Worm (Caenorhabditis elegans): ENCODE data around the gene srbc-41.
A peak's percentile ranks its signal among the peaks of the same experiment; 100 is the strongest.

Gene srbc-41

ce11 chrV:1594554-1595092 lies 20.0 kb downstream of the srbc-41 start:
- no peak for TF ChIP-seq lin-11 (tag; optimal IDR thresholded peaks at IDR 0.05)
- no peak for TF ChIP-seq mbf-1 (tag; optimal IDR thresholded peaks at IDR 0.05)
- peak; percentile 48 for TF ChIP-seq sma-3 (GFP tag; optimal IDR thresholded peaks at IDR 0.05)
- no peak for TF ChIP-seq nhr-10 (tag; optimal IDR thresholded peaks at IDR 0.05)
- no peak for TF ChIP-seq ztf-4 (tag; optimal IDR thresholded peaks at IDR 0.05)
- no peak for TF ChIP-seq nhr-6 (tag; optimal IDR thresholded peaks at IDR 0.05)

- peak; percentile 24 for TF ChIP-seq fos-1 (tag; optimal IDR thresholded peaks at IDR 0.05)
- TF ChIP-seq sma-3 (GFP tag; optimal IDR thresholded peaks at IDR 0.05) = peak; percentile 67
- no peak for TF ChIP-seq mab-5 (tag; optimal IDR thresholded peaks at IDR 0.05)
- TF ChIP-seq egl-27 (tag; optimal IDR thresholded peaks at IDR 0.05) = no peak
- TF ChIP-seq sma-9 (GFP tag; optimal IDR thresholded peaks at IDR 0.05) = peak; percentile 3
- no peak for TF ChIP-seq sma-9 (tag; optimal IDR thresholded peaks at IDR 0.05)
- TF ChIP-seq ztf-1 (GFP tag; conservative IDR thresholded peaks at IDR 0.05) = no peak
- no peak for TF ChIP-seq lin-39 (tag; optimal IDR thresholded peaks at IDR 0.05)
- peak; percentile 9 for TF ChIP-seq crh-2 (tag; optimal IDR thresholded peaks at IDR 0.05)
- TF ChIP-seq ceh-82 (tag; optimal IDR thresholded peaks at IDR 0.05) = no peak
- TF ChIP-seq ceh-16 (tag; optimal IDR thresholded peaks at IDR 0.05) = no peak
- peak; percentile 41 for TF ChIP-seq nhr-21 (tag; optimal IDR thresholded peaks at IDR 0.05)
- TF ChIP-seq gmeb-1 (tag; optimal IDR thresholded peaks at IDR 0.05) = peak; percentile 9
- TF ChIP-seq zag-1 (tag; optimal IDR thresholded peaks at IDR 0.05) = no peak
- peak; percentile 19 for TF ChIP-seq nhr-25 (tag; optimal IDR thresholded peaks at IDR 0.05)
- TF ChIP-seq ama-1 (optimal IDR thresholded peaks at IDR 0.05) = no peak
- TF ChIP-seq peb-1 (tag; optimal IDR thresholded peaks at IDR 0.05) = no peak
Observed at ce11 chrV:1593799-1594420, 20.7 kb downstream of the srbc-41 start, which contains the start of gene F16B4.4. F16B4.4 (plus strand) TSS chrV:1594019.

ce11 chrV:1588128-1588527 lies 26.5 kb downstream of the srbc-41 start, which contains the start of gene F16B4.5:
F16B4.5 (plus strand) TSS chrV:1588428.
- TF ChIP-seq zag-1 (tag; optimal IDR thresholded peaks at IDR 0.05) (no peak), lin-39 (tag; optimal IDR thresholded peaks at IDR 0.05) (no peak), elt-3 (tag; optimal IDR thresholded peaks at IDR 0.05) (no peak), lsy-2 (tag; optimal IDR thresholded peaks at IDR 0.05) (no peak), lin-13 (GFP tag; optimal IDR thresholded peaks at IDR 0.05) (no peak), aly-2 (tag; optimal IDR thresholded peaks at IDR 0.05) (no peak)

- TF ChIP-seq nhr-21 (tag; optimal IDR thresholded peaks at IDR 0.05) (no peak), F13H6.1 (tag; optimal IDR thresholded peaks at IDR 0.05) (no peak), unc-39 (tag; optimal IDR thresholded peaks at IDR 0.05) (no peak), blmp-1 (tag; optimal IDR thresholded peaks at IDR 0.05; ENCODE audit: insufficient read depth) (no peak), zag-1 (tag; optimal IDR thresholded peaks at IDR 0.05) (no peak)
Observed at ce11 chrV:1586906-1587305, 27.7 kb downstream of the srbc-41 start, which contains the start of gene F16B4.6. F16B4.6 (plus strand) TSS chrV:1587206.

- TF ChIP-seq sem-4 (tag; optimal IDR thresholded peaks at IDR 0.05) = no peak
- no peak for TF ChIP-seq ztf-4 (tag; optimal IDR thresholded peaks at IDR 0.05)
- TF ChIP-seq dmd-4 (tag; optimal IDR thresholded peaks at IDR 0.05) = no peak
- TF ChIP-seq C34F6.9 (tag; optimal IDR thresholded peaks at IDR 0.05) = no peak
- TF ChIP-seq ceh-82 (tag; optimal IDR thresholded peaks at IDR 0.05) = no peak
- no peak for TF ChIP-seq nhr-12 (tag; optimal IDR thresholded peaks at IDR 0.05)
- TF ChIP-seq mab-5 (tag; optimal IDR thresholded peaks at IDR 0.05) = no peak
- no peak for TF ChIP-seq elt-3 (tag; optimal IDR thresholded peaks at IDR 0.05)
- no peak for TF ChIP-seq sma-9 (GFP tag; optimal IDR thresholded peaks at IDR 0.05)
- no peak for TF ChIP-seq sma-9 (tag; optimal IDR thresholded peaks at IDR 0.05)
- no peak for TF ChIP-seq skn-1 (tag; optimal IDR thresholded peaks at IDR 0.05)
- TF ChIP-seq gmeb-1 (tag; optimal IDR thresholded peaks at IDR 0.05) = no peak
- TF ChIP-seq F13H6.1 (tag; optimal IDR thresholded peaks at IDR 0.05) = no peak
- TF ChIP-seq sma-3 (GFP tag; optimal IDR thresholded peaks at IDR 0.05) = no peak
- TF ChIP-seq ztf-11 (tag; optimal IDR thresholded peaks at IDR 0.05) = no peak
- no peak for TF ChIP-seq ztf-1 (GFP tag; conservative IDR thresholded peaks at IDR 0.05)
- no peak for TF ChIP-seq blmp-1 (tag; optimal IDR thresholded peaks at IDR 0.05; ENCODE audit: insufficient read depth)
- no peak for TF ChIP-seq unc-39 (tag; optimal IDR thresholded peaks at IDR 0.05)
Observed at ce11 chrV:1585411-1585810, 29.2 kb downstream of the srbc-41 start, which contains the start of gene F16B4.7. F16B4.7 (plus strand) TSS chrV:1585711.
